ENCODE assay signal across 5 fruit fly cellular contexts in the genomic region with DNA sequence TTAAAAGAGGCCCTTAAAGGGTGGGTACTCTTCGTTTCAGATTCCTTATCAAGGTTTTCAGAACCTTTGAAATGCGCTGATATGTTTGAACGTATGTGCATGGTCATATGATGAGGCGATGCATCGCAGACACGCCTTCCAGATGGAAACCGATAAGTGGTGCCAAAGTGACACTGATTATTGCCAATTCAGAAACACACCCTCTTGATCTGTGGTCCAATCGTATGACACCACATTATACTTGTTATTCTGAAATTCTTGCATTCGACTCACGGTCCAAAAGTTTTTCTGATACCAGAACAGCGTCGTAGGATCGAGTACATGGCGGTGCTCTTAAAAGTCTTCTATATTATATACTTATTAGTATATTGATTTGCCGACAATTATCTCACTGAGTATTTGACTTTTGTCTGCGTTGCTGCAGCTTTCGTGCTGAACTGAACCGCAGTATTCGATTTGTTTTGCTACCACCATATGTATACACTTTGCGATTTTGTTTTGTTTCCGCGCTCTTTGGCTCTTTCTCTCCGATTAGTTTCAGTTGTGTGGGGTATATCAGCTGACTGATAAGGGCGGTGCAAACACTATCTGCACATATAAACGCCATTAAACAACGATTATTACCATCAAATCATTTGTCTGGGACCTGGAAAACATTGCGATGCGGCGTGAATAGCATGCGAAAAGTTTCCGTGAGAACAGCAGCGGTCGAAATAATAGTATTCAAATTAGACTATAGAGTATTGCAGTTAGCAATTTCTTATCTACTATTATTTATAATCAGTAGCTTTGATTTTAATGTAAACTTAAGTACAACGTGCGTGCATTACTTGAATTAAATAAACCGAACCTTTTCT.
TF ChIP-seq lines count a peak whose summit lies in the region.

No protein-coding gene starts in this region.

- no peak for TF ChIP-seq CTCF in whole organism, embryonic (GFP tag; optimal IDR thresholded peaks at IDR 0.05; lab: Kevin White, UChicago)

TF ChIP-seq in whole organism, adult, 20 proteins besides CTCF, POLR2A, EP300 and RAD21 (continues in another document):
- no peak for TF ChIP-seq CG7101 (tag; optimal IDR thresholded peaks at IDR 0.05; lab: Kevin White, UChicago)
- TF ChIP-seq CG11617 (GFP tag; optimal IDR thresholded peaks at IDR 0.05; lab: Kevin White, UChicago): no peak
- TF ChIP-seq Clk (GFP tag; optimal IDR thresholded peaks at IDR 0.05; lab: Kevin White, UChicago): no peak
- TF ChIP-seq tj (GFP tag; optimal IDR thresholded peaks at IDR 0.05; lab: Kevin White, UChicago): no peak
- no peak for TF ChIP-seq cnc (optimal IDR thresholded peaks at IDR 0.05; lab: Kevin White, UChicago)
- TF ChIP-seq Mnt (GFP tag; optimal IDR thresholded peaks at IDR 0.05; lab: Kevin White, UChicago): peak; percentile 26
- no peak for TF ChIP-seq CG7045 (GFP tag; optimal IDR thresholded peaks at IDR 0.05; lab: Kevin White, UChicago)
- no peak for TF ChIP-seq toe (GFP tag; optimal IDR thresholded peaks at IDR 0.05; lab: Kevin White, UChicago)
- TF ChIP-seq cic (GFP tag; optimal IDR thresholded peaks at IDR 0.05; lab: Kevin White, UChicago): peak; percentile 70
- TF ChIP-seq Crg-1 (GFP tag; optimal IDR thresholded peaks at IDR 0.05; lab: Kevin White, UChicago): no peak
- TF ChIP-seq CG14711 (tag; optimal IDR thresholded peaks at IDR 0.05; lab: Kevin White, UChicago): no peak
- peak; percentile 94 for TF ChIP-seq kay (GFP tag; lab: Kevin White, UChicago; ENCODE audit: borderline replicate concordance)
- no peak for TF ChIP-seq CG1620 (GFP tag; optimal IDR thresholded peaks at IDR 0.05; lab: Kevin White, UChicago)
- TF ChIP-seq ovo (GFP tag; optimal IDR thresholded peaks at IDR 0.05; lab: Kevin White, UChicago): no peak
- no peak for TF ChIP-seq CG33017 (tag; optimal IDR thresholded peaks at IDR 0.05; lab: Kevin White, UChicago)
- no peak for TF ChIP-seq pad (GFP tag; optimal IDR thresholded peaks at IDR 0.05; lab: Kevin White, UChicago)
- TF ChIP-seq Hr96 (GFP tag; optimal IDR thresholded peaks at IDR 0.05; lab: Kevin White, UChicago): peak; percentile 14

TF ChIP-seq in whole organism, embryonic, 481 proteins besides CTCF, POLR2A, EP300 and RAD21 (continues in another document):
- no peak for TF ChIP-seq CG32772 (GFP tag; IDR thresholded peaks at IDR 0.05; lab: Robert Waterston, UW)
- no peak for TF ChIP-seq CG8290 (GFP tag; optimal IDR thresholded peaks at IDR 0.05; lab: Kevin White, UChicago)
- peak in 1 of 2 experiments; percentile 56 for TF ChIP-seq CG8290 (tag; optimal IDR thresholded peaks at IDR 0.05; lab: Kevin White, UChicago)
- peak in 1 of 2 experiments; percentile 0 for TF ChIP-seq crp (GFP tag; optimal IDR thresholded peaks at IDR 0.05; lab: Kevin White, UChicago)
- no peak for TF ChIP-seq so (GFP tag; IDR thresholded peaks at IDR 0.05; lab: Robert Waterston, UW)
- TF ChIP-seq sug (tag; optimal IDR thresholded peaks at IDR 0.05; lab: Kevin White, UChicago): peak; percentile 80
- no peak for TF ChIP-seq CG4424 (GFP tag; optimal IDR thresholded peaks at IDR 0.05; lab: Kevin White, UChicago)
- no peak for TF ChIP-seq fru (optimal IDR thresholded peaks at IDR 0.05; lab: Kevin White, UChicago)
- no peak for TF ChIP-seq Sox102F (GFP tag; optimal IDR thresholded peaks at IDR 0.05; lab: Kevin White, UChicago)
- no peak for TF ChIP-seq CG9727 (GFP tag; optimal IDR thresholded peaks at IDR 0.05; lab: Kevin White, UChicago)
- TF ChIP-seq CG18262 (tag; optimal IDR thresholded peaks at IDR 0.05; lab: Kevin White, UChicago): no peak
- no peak for TF ChIP-seq CG2712 (tag; optimal IDR thresholded peaks at IDR 0.05; lab: Kevin White, UChicago)
- no peak for TF ChIP-seq H15 (GFP tag; IDR thresholded peaks at IDR 0.05; lab: Robert Waterston, UW)
- TF ChIP-seq kay (GFP tag; optimal IDR thresholded peaks at IDR 0.05; lab: Kevin White, UChicago): no peak
- no peak for TF ChIP-seq Chrac-16 (GFP tag; optimal IDR thresholded peaks at IDR 0.05; lab: Kevin White, UChicago)
- no peak for TF ChIP-seq CG14441 (GFP tag; IDR thresholded peaks at IDR 0.05; lab: Robert Waterston, UW)
- no peak for TF ChIP-seq Mad (GFP tag; optimal IDR thresholded peaks at IDR 0.05; lab: Kevin White, UChicago)

TF ChIP-seq in whole organism, prepupa, 60 proteins besides CTCF, POLR2A, EP300 and RAD21 (continues in another document):
- TF ChIP-seq Ets96B (tag; optimal IDR thresholded peaks at IDR 0.05; lab: Kevin White, UChicago) (peak; percentile 26), Eip75B (GFP tag; optimal IDR thresholded peaks at IDR 0.05; lab: Kevin White, UChicago) (no peak), net (GFP tag; optimal IDR thresholded peaks at IDR 0.05; lab: Kevin White, UChicago) (no peak), Met (GFP tag; optimal IDR thresholded peaks at IDR 0.05; lab: Kevin White, UChicago) (no peak), CG31627 (GFP tag; optimal IDR thresholded peaks at IDR 0.05; lab: Kevin White, UChicago) (no peak), CG6276 (GFP tag; optimal IDR thresholded peaks at IDR 0.05; lab: Kevin White, UChicago) (no peak), CG15336 (GFP tag; IDR thresholded peaks at IDR 0.05; lab: Robert Waterston, UW) (0 out of 2 replicates have a peak, but pooled peaks have one; percentile 31), acj6 (GFP tag; optimal IDR thresholded peaks at IDR 0.05; lab: Kevin White, UChicago) (no peak), CG6792 (GFP tag; optimal IDR thresholded peaks at IDR 0.05; lab: Kevin White, UChicago) (peak; percentile 3), eg (GFP tag; IDR thresholded peaks at IDR 0.05; lab: Robert Waterston, UW) (no peak), Ets21C (GFP tag; optimal IDR thresholded peaks at IDR 0.05; lab: Kevin White, UChicago) (no peak), svp (GFP tag; lab: Kevin White, UChicago) (peak; percentile 96), CG8319 (GFP tag; optimal IDR thresholded peaks at IDR 0.05; lab: Kevin White, UChicago) (no peak), OdsH (GFP tag; optimal IDR thresholded peaks at IDR 0.05; lab: Kevin White, UChicago) (no peak), Hr4 (GFP tag; optimal IDR thresholded peaks at IDR 0.05; lab: Kevin White, UChicago) (peak; percentile 14), vri (GFP tag; optimal IDR thresholded peaks at IDR 0.05; lab: Kevin White, UChicago) (no peak), CG8632 (GFP tag; optimal IDR thresholded peaks at IDR 0.05; lab: Kevin White, UChicago) (no peak), CG34406 (GFP tag; optimal IDR thresholded peaks at IDR 0.05; lab: Kevin White, UChicago) (peak; percentile 24)

TF ChIP-seq in whole organism, pupa, 21 proteins besides CTCF, POLR2A, EP300 and RAD21:
- TF ChIP-seq CG14655 (GFP tag; optimal IDR thresholded peaks at IDR 0.05; lab: Kevin White, UChicago) (peak; percentile 4), CG13204 (GFP tag; optimal IDR thresholded peaks at IDR 0.05; lab: Kevin White, UChicago) (no peak), CG32121 (GFP tag; IDR thresholded peaks at IDR 0.05; lab: Robert Waterston, UW) (no peak), CG8159 (tag; optimal IDR thresholded peaks at IDR 0.05; lab: Kevin White, UChicago) (no peak), CG10348 (GFP tag; IDR thresholded peaks at IDR 0.05; lab: Robert Waterston, UW) (no peak), Pif1B (GFP tag; optimal IDR thresholded peaks at IDR 0.05; lab: Kevin White, UChicago) (no peak), Pif1A (GFP tag; optimal IDR thresholded peaks at IDR 0.05; lab: Kevin White, UChicago) (no peak), fd96Ca (GFP tag; IDR thresholded peaks at IDR 0.05; lab: Robert Waterston, UW) (no peak; the same call in 2 of the 3 replicates), CG15710 (tag; optimal IDR thresholded peaks at IDR 0.05; lab: Kevin White, UChicago) (peak; percentile 18), rn (GFP tag; IDR thresholded peaks at IDR 0.05; lab: Robert Waterston, UW) (no peak), EcR (GFP tag; optimal IDR thresholded peaks at IDR 0.05; lab: Kevin White, UChicago) (no peak), CG8301 (tag; optimal IDR thresholded peaks at IDR 0.05; lab: Kevin White, UChicago) (no peak), CG4496 (GFP tag; IDR thresholded peaks at IDR 0.05; lab: Robert Waterston, UW) (no peak), Ets98B (GFP tag; IDR thresholded peaks at IDR 0.05; lab: Robert Waterston, UW) (no peak; the same call in 1 of the 2 replicates), CG34367 (tag; optimal IDR thresholded peaks at IDR 0.05; lab: Kevin White, UChicago) (no peak)

TF ChIP-seq in whole organism, wandering third instar larva, 38 proteins besides CTCF, POLR2A, EP300 and RAD21:
- TF ChIP-seq Hr83 (GFP tag; optimal IDR thresholded peaks at IDR 0.05; lab: Kevin White, UChicago; ENCODE audit: poor library complexity, severe bottlenecking) (no peak), foxo (GFP tag; optimal IDR thresholded peaks at IDR 0.05; lab: Kevin White, UChicago) (no peak), GATAd (GFP tag; optimal IDR thresholded peaks at IDR 0.05; lab: Kevin White, UChicago) (no peak), woc (GFP tag; optimal IDR thresholded peaks at IDR 0.05; lab: Kevin White, UChicago) (peak; percentile 15), Sp1 (GFP tag; optimal IDR thresholded peaks at IDR 0.05; lab: Kevin White, UChicago) (no peak), Mio (GFP tag; optimal IDR thresholded peaks at IDR 0.05; lab: Kevin White, UChicago) (no peak), ey (GFP tag; optimal IDR thresholded peaks at IDR 0.05; lab: Kevin White, UChicago) (no peak), dl (GFP tag; optimal IDR thresholded peaks at IDR 0.05; lab: Kevin White, UChicago; ENCODE audit: insufficient read depth in 1 of 2, partially characterized antibody in 2 of 2) (no peak), h (GFP tag; optimal IDR thresholded peaks at IDR 0.05; lab: Kevin White, UChicago) (no peak), pan (optimal IDR thresholded peaks at IDR 0.05; lab: Kevin White, UChicago) (no peak), Hnf4 (GFP tag; optimal IDR thresholded peaks at IDR 0.05; lab: Kevin White, UChicago) (peak; percentile 14), HLH106 (tag; optimal IDR thresholded peaks at IDR 0.05; lab: Kevin White, UChicago) (no peak), brk (GFP tag; optimal IDR thresholded peaks at IDR 0.05; lab: Kevin White, UChicago) (no peak), CrebA (GFP tag; optimal IDR thresholded peaks at IDR 0.05; lab: Kevin White, UChicago; ENCODE audit: borderline replicate concordance) (peak; percentile 41), sage (GFP tag; optimal IDR thresholded peaks at IDR 0.05; lab: Kevin White, UChicago) (no peak), psq (GFP tag; optimal IDR thresholded peaks at IDR 0.05; lab: Kevin White, UChicago) (no peak), sv (GFP tag; optimal IDR thresholded peaks at IDR 0.05; lab: Kevin White, UChicago) (no peak)
